Worm (Caenorhabditis elegans): ENCODE data around the gene R05H10.1.

ce11 chrII:14841253-14841652 lies 10.4 kb upstream of the R05H10.1 start:
- no peak for TF ChIP-seq aly-2 (tag; optimal IDR thresholded peaks at IDR 0.05)
- no peak for TF ChIP-seq ceh-82 (tag; optimal IDR thresholded peaks at IDR 0.05)
- no peak for TF ChIP-seq pqm-1 (tag; optimal IDR thresholded peaks at IDR 0.05)
- TF ChIP-seq nhr-10 (tag; optimal IDR thresholded peaks at IDR 0.05), result no peak
